Worm (Caenorhabditis elegans) whole organism, L3 larva: ENCODE measurements around the gene Y62H9A.4.

ENCODE experiments used
- R02D3.7 ChIP-seq: fragments of 150-350 bp; optimal IDR thresholded peaks from 2 replicates; lab custom pipeline; 2014; ENCODE audit warnings: missing biosample characterization, missing genetic modification characterization
- ZK546.5 ChIP-seq: sonication (generic microtip); optimal IDR thresholded peaks from 2 replicates; lab custom pipeline; 2017; ENCODE audit warnings: missing biosample characterization, missing genetic modification characterization
- ama-1 ChIP-seq: fragments of 150-350 bp; optimal IDR thresholded peaks from 2 replicates; lab custom pipeline; 2018
- fkh-10 ChIP-seq: sonication (generic microtip); optimal IDR thresholded peaks from 2 replicates; lab custom pipeline; 2017; ENCODE audit warnings: missing biosample characterization, missing genetic modification reagents, missing genetic modification characterization
- nhr-11 ChIP-seq: fragments of 150-350 bp; optimal IDR thresholded peaks from 2 replicates; lab custom pipeline; 2014; ENCODE audit warnings: missing biosample characterization, missing genetic modification characterization
- nhr-12 ChIP-seq: fragments of 150-350 bp; optimal IDR thresholded peaks from 2 replicates; lab custom pipeline; 2014; ENCODE audit warnings: missing biosample characterization, missing genetic modification characterization
- nhr-23 ChIP-seq: fragments of 150-350 bp; optimal IDR thresholded peaks from 2 replicates; lab custom pipeline; 2014; ENCODE audit warnings: missing biosample characterization, missing genetic modification reagents, missing genetic modification characterization
- nhr-237 ChIP-seq: fragments of 150-350 bp; optimal IDR thresholded peaks from 2 replicates; lab custom pipeline; 2014; ENCODE audit warnings: missing biosample characterization, missing genetic modification characterization
- nhr-43 ChIP-seq: sonication (generic microtip); optimal IDR thresholded peaks from 2 replicates; lab custom pipeline; 2016; ENCODE audit warnings: mild to moderate bottlenecking, missing genetic modification characterization, missing compliant biosample characterization; ENCODE audit not compliant: poor library complexity, severe bottlenecking

ce11 chrX:11902661-11903060, 22.7 kb downstream of the Y62H9A.4 start, which contains the start of gene Y62H9A.10:
- TF ChIP-seq R02D3.7 (tag; lab: Kevin White, UChicago), result no peak
- no peak for TF ChIP-seq ZK546.5
- no peak for TF ChIP-seq ama-1
- TF ChIP-seq fkh-10 (GFP tag; lab: Kevin White, UChicago), result no peak
- no peak for TF ChIP-seq nhr-23 (tag; lab: Kevin White, UChicago)
- TF ChIP-seq nhr-43 (tag; lab: Kevin White, UChicago), result no peak
- no peak for TF ChIP-seq nhr-12 (tag; lab: Kevin White, UChicago)
- no peak for TF ChIP-seq nhr-237 (tag; lab: Kevin White, UChicago)
- TF ChIP-seq nhr-11, result no peak
